Worm (Caenorhabditis elegans) whole organism, L1 larva: ENCODE measurements around the gene pqn-51.

ENCODE experiments used
- C04F5.9 ChIP-seq: sonication (generic microtip); optimal IDR thresholded peaks from 2 replicates; lab custom pipeline; 2016; ENCODE audit warnings: missing genetic modification characterization, missing compliant biosample characterization
- Y116A8C.19 ChIP-seq: sonication (generic microtip); optimal IDR thresholded peaks from 2 replicates; lab custom pipeline; 2016; ENCODE audit warnings: missing compliant biosample characterization, missing genetic modification characterization, borderline replicate concordance
- alr-1 ChIP-seq: fragments of 200-800 bp; sonication (Bioruptor generic); optimal IDR thresholded peaks from 2 replicates; lab custom pipeline; 2018; ENCODE audit warnings: borderline replicate concordance, mild to moderate bottlenecking, missing genetic modification characterization, missing compliant biosample characterization
- aly-2 ChIP-seq: fragments of 150-350 bp; optimal IDR thresholded peaks from 2 replicates; lab custom pipeline; 2014; ENCODE audit warnings: missing biosample characterization, missing genetic modification characterization
- ama-1 ChIP-seq: fragments of 150-350 bp; optimal IDR thresholded peaks from 2 replicates; lab custom pipeline; 2014
- ceh-8 ChIP-seq: fragments of 200-800 bp; sonication (Bioruptor generic); optimal IDR thresholded peaks from 2 replicates; lab custom pipeline; 2018; ENCODE audit warnings: mild to moderate bottlenecking, missing genetic modification characterization, moderate library complexity, missing compliant biosample characterization
- ceh-82 ChIP-seq, 3 experiments: fragments of 150-350 bp in 1 of 3; sonication (generic microtip) in 2 of 3; optimal IDR thresholded peaks; 2 replicates each; lab custom pipeline; 2014 to 2017; ENCODE audit warnings: missing biosample characterization in 3 of 3, missing genetic modification characterization in 3 of 3
- ces-1 ChIP-seq: fragments of 150-350 bp; optimal IDR thresholded peaks from 2 replicates; lab custom pipeline; 2014; ENCODE audit warnings: missing biosample characterization, missing genetic modification reagents, missing genetic modification characterization
- dsc-1 ChIP-seq: sonication (generic microtip); optimal IDR thresholded peaks from 2 replicates; lab custom pipeline; 2016; ENCODE audit warnings: mild to moderate bottlenecking, missing genetic modification characterization, missing compliant biosample characterization
- efl-1 ChIP-seq, 4 experiments: fragments of 150-350 bp; optimal IDR thresholded peaks in 3 of 4; peaks in 1 of 4; 1 replicate in 1 of 4; 2 replicates in 3 of 4; lab custom pipeline; 2014; ENCODE audit warnings: missing biosample characterization in 2 of 4, missing genetic modification characterization in 2 of 4, missing genetic modification reagents in 2 of 4
- elt-2 ChIP-seq: sonication (generic microtip); optimal IDR thresholded peaks from 2 replicates; lab custom pipeline; 2016; ENCODE audit warnings: missing genetic modification characterization, mild to moderate bottlenecking, inconsistent platforms, missing compliant biosample characterization, missing genetic modification reagents
- elt-3 ChIP-seq, 6 experiments: fragments of 150-350 bp in 1 of 6; sonication (generic microtip); optimal IDR thresholded peaks; 2 replicates each; lab custom pipeline; 2017 to 2018; ENCODE audit warnings: missing biosample characterization in 6 of 6, missing genetic modification characterization in 6 of 6, inconsistent platforms in 1 of 6
- fkh-10 ChIP-seq: sonication (generic microtip); optimal IDR thresholded peaks from 2 replicates; lab custom pipeline; 2017; ENCODE audit warnings: missing biosample characterization, missing genetic modification reagents, missing genetic modification characterization
- fkh-4 ChIP-seq: sonication (generic microtip); optimal IDR thresholded peaks from 2 replicates; lab custom pipeline; 2016; ENCODE audit warnings: missing compliant biosample characterization, missing genetic modification characterization, borderline replicate concordance
- fos-1 ChIP-seq: fragments of 150-350 bp; optimal IDR thresholded peaks from 2 replicates; lab custom pipeline; 2014; ENCODE audit warnings: missing biosample characterization, missing genetic modification characterization
- grh-1 ChIP-seq: fragments of 200-800 bp; sonication (Bioruptor generic); IDR thresholded peaks from 2 replicates; pipeline ENCODE4 v1.3.6; 2022; ENCODE audit warnings: missing genetic modification reagents, missing genetic modification characterization, missing compliant biosample characterization
- hpl-2 ChIP-seq: fragments of 150-350 bp; optimal IDR thresholded peaks from 2 replicates; lab custom pipeline; 2014; ENCODE audit warnings: missing biosample characterization, missing genetic modification reagents, missing genetic modification characterization
- irx-1 ChIP-seq: sonication (generic microtip); optimal IDR thresholded peaks from 2 replicates; lab custom pipeline; 2016; ENCODE audit warnings: missing genetic modification characterization, missing compliant biosample characterization
- lin-14 ChIP-seq: fragments of 200-800 bp; sonication (Bioruptor generic); optimal IDR thresholded peaks from 2 replicates; lab custom pipeline; 2018; ENCODE audit warnings: mild to moderate bottlenecking, missing genetic modification characterization, moderate library complexity, missing compliant biosample characterization
- lin-35 ChIP-seq, 2 experiments: fragments of 150-350 bp; optimal IDR thresholded peaks; 2 replicates each; lab custom pipeline; 2014; ENCODE audit warnings: missing biosample characterization in 2 of 2, missing genetic modification characterization in 2 of 2, missing genetic modification reagents in 2 of 2
- lin-39 ChIP-seq: fragments of 150-350 bp; optimal IDR thresholded peaks from 2 replicates; lab custom pipeline; 2014; ENCODE audit warnings: missing biosample characterization, missing genetic modification reagents, missing genetic modification characterization
- lsy-2 ChIP-seq, 2 experiments: fragments of 150-350 bp; optimal IDR thresholded peaks; 2 replicates each; lab custom pipeline; 2014; ENCODE audit warnings: missing biosample characterization in 2 of 2, missing genetic modification characterization in 2 of 2
- mab-9 ChIP-seq: fragments of 200-800 bp; sonication (Bioruptor generic); IDR thresholded peaks from 2 replicates; pipeline ENCODE4 v1.3.6; 2022; ENCODE audit warnings: missing genetic modification reagents, missing genetic modification characterization, missing compliant biosample characterization
- mef-2 ChIP-seq: fragments of 150-350 bp; optimal IDR thresholded peaks from 2 replicates; lab custom pipeline; 2014; ENCODE audit warnings: missing biosample characterization, missing genetic modification characterization
- mep-1 ChIP-seq: fragments of 150-350 bp; optimal IDR thresholded peaks from 2 replicates; lab custom pipeline; 2014; ENCODE audit warnings: missing biosample characterization, missing genetic modification characterization
- nhr-11 ChIP-seq: fragments of 150-350 bp; optimal IDR thresholded peaks from 2 replicates; lab custom pipeline; 2014; ENCODE audit warnings: missing biosample characterization, missing genetic modification characterization
- nhr-12 ChIP-seq: sonication (generic microtip); optimal IDR thresholded peaks from 2 replicates; lab custom pipeline; 2017; ENCODE audit warnings: missing biosample characterization, missing genetic modification characterization
- nhr-19 ChIP-seq: fragments of 200-800 bp; sonication (Bioruptor generic); conservative IDR thresholded peaks from 2 replicates; pipeline ENCODE4 v1.3.6; 2022; ENCODE audit warnings: missing genetic modification characterization, missing compliant biosample characterization
- nhr-20 ChIP-seq: sonication (generic microtip); optimal IDR thresholded peaks from 2 replicates; lab custom pipeline; 2016; ENCODE audit warnings: mild to moderate bottlenecking, missing genetic modification characterization, missing compliant biosample characterization
- nhr-237 ChIP-seq: fragments of 150-350 bp; optimal IDR thresholded peaks from 2 replicates; lab custom pipeline; 2014; ENCODE audit warnings: missing biosample characterization, missing genetic modification characterization
- nhr-28 ChIP-seq: fragments of 150-350 bp; optimal IDR thresholded peaks from 2 replicates; lab custom pipeline; 2014; ENCODE audit warnings: missing biosample characterization, missing genetic modification characterization
- nhr-47 ChIP-seq: sonication (generic microtip); optimal IDR thresholded peaks from 2 replicates; lab custom pipeline; 2016; ENCODE audit warnings: mild to moderate bottlenecking, missing genetic modification characterization, moderate library complexity, missing compliant biosample characterization
- nhr-76 ChIP-seq: sonication (generic microtip); optimal IDR thresholded peaks from 2 replicates; lab custom pipeline; 2017; ENCODE audit warnings: missing biosample characterization, missing genetic modification characterization
- nhr-77 ChIP-seq: fragments of 150-350 bp; optimal IDR thresholded peaks from 2 replicates; lab custom pipeline; 2014; ENCODE audit warnings: missing biosample characterization, missing genetic modification characterization
- nhr-84 ChIP-seq: sonication (generic microtip); optimal IDR thresholded peaks from 2 replicates; lab custom pipeline; 2017; ENCODE audit warnings: missing biosample characterization, missing genetic modification characterization
- pag-3 ChIP-seq: sonication (generic microtip); optimal IDR thresholded peaks from 2 replicates; lab custom pipeline; 2017; ENCODE audit warnings: missing genetic modification characterization, mild to moderate bottlenecking, missing compliant biosample characterization, antibody characterized with exemption, borderline replicate concordance; ENCODE audit not compliant: insufficient read depth
- rnt-1 ChIP-seq: sonication (generic microtip); optimal IDR thresholded peaks from 2 replicates; lab custom pipeline; 2016; ENCODE audit warnings: mild to moderate bottlenecking, missing genetic modification characterization, moderate library complexity, missing compliant biosample characterization
- skn-1 ChIP-seq: fragments of 150-350 bp; optimal IDR thresholded peaks from 2 replicates; lab custom pipeline; 2014; ENCODE audit warnings: missing biosample characterization, missing genetic modification characterization
- sox-4 ChIP-seq: sonication (generic microtip); optimal IDR thresholded peaks from 2 replicates; lab custom pipeline; 2016; ENCODE audit warnings: missing genetic modification characterization, missing compliant biosample characterization
- tbx-2 ChIP-seq: sonication (generic microtip); optimal IDR thresholded peaks from 2 replicates; lab custom pipeline; 2016; ENCODE audit warnings: missing genetic modification characterization, missing compliant biosample characterization
- tlp-1 ChIP-seq: fragments of 150-350 bp; optimal IDR thresholded peaks from 2 replicates; lab custom pipeline; 2014; ENCODE audit warnings: missing biosample characterization, missing genetic modification characterization
- unc-130 ChIP-seq: fragments of 150-350 bp; optimal IDR thresholded peaks from 2 replicates; lab custom pipeline; 2017; ENCODE audit warnings: missing biosample characterization, missing genetic modification characterization, inconsistent platforms
- unc-62 ChIP-seq: fragments of 150-350 bp; optimal IDR thresholded peaks from 2 replicates; lab custom pipeline; 2014; ENCODE audit warnings: missing biosample characterization, missing genetic modification reagents, missing genetic modification characterization
- unc-86 ChIP-seq: sonication (generic microtip); optimal IDR thresholded peaks from 2 replicates; lab custom pipeline; 2016; ENCODE audit warnings: missing genetic modification characterization, missing compliant biosample characterization
- vab-15 ChIP-seq: sonication (generic microtip); optimal IDR thresholded peaks from 2 replicates; lab custom pipeline; 2017; ENCODE audit warnings: missing genotype, mild to moderate bottlenecking, missing genetic modification characterization, missing compliant biosample characterization
- zip-4 ChIP-seq: fragments of 200-800 bp; sonication (Bioruptor generic); optimal IDR thresholded peaks from 2 replicates; lab custom pipeline; 2018; ENCODE audit warnings: mild to moderate bottlenecking, missing genetic modification characterization, moderate library complexity, missing compliant biosample characterization
- ztf-4 ChIP-seq: fragments of 150-350 bp; optimal IDR thresholded peaks from 2 replicates; lab custom pipeline; 2014; ENCODE audit warnings: missing biosample characterization, missing genetic modification characterization

pqn-51 gene

ce11 chrV:5080853-5081338 lies 31.5 kb downstream of the pqn-51 start, which contains the start of gene Y58A7A.3 (continued):
- TF ChIP-seq fkh-4 (tag; lab: Kevin White, UChicago) (no peak), C04F5.9 (tag; lab: Kevin White, UChicago) (no peak), nhr-20 (tag; lab: Kevin White, UChicago) (peak; percentile 11), lin-39 (no peak), sox-4 (tag; lab: Kevin White, UChicago) (no peak), grh-1 (no peak), tbx-2 (no peak), nhr-77 (tag; lab: Kevin White, UChicago) (no peak), vab-15 (tag; lab: Kevin White, UChicago) (no peak), unc-130 (tag; lab: Kevin White, UChicago) (no peak), rnt-1 (peak; percentile 15)

ce11 chrV:5084957-5085465 lies 35.6 kb downstream of the pqn-51 start, which contains the start of gene Y58A7A.4:
TSS of gene Y58A7A.4 (minus strand) at chrV:5085007.
- TF ChIP-seq skn-1 (tag; lab: Kevin White, UChicago), result peak; percentile 64
- no peak for TF ChIP-seq nhr-76 (tag; lab: Kevin White, UChicago)
- TF ChIP-seq lsy-2 (tag; optimal IDR thresholded peaks at IDR 0.05; lab: Kevin White, UChicago), result peak in 1 of 2 experiments; percentile 30
- TF ChIP-seq efl-1 (optimal IDR thresholded peaks at IDR 0.05; lab: Kevin White, UChicago), result no peak
- peak in 1 of 2 experiments; percentile 26 for TF ChIP-seq efl-1 (GFP tag; optimal IDR thresholded peaks at IDR 0.05 in 1 of 2; lab: Kevin White, UChicago)
- TF ChIP-seq, all 84 proteins: peak for 3

ce11 chrV:5086919-5087404 lies 37.6 kb downstream of the pqn-51 start, which contains the start of gene Y58A7A.5:
TSS of gene Y58A7A.5 (minus strand) at chrV:5086969.
- TF ChIP-seq dsc-1 (peak; percentile 59), fos-1 (tag; lab: Kevin White, UChicago) (no peak), nhr-20 (tag; lab: Kevin White, UChicago) (no peak), lin-14 (GFP tag; lab: Kevin White, UChicago) (peak; percentile 66), nhr-19 (GFP tag; lab: Robert Waterston, UW) (peak; percentile 85), lsy-2 (tag; optimal IDR thresholded peaks at IDR 0.05; lab: Kevin White, UChicago) (peak in 1 of 2 experiments; percentile 58), fkh-10 (GFP tag; lab: Kevin White, UChicago) (no peak), nhr-11 (tag; lab: Kevin White, UChicago) (no peak), ama-1 (lab: Kevin White, UChicago) (no peak), zip-4 (GFP tag; lab: Kevin White, UChicago) (peak; percentile 66), hpl-2 (GFP tag; lab: Kevin White, UChicago) (no peak), fkh-4 (tag; lab: Kevin White, UChicago) (no peak), ztf-4 (tag; lab: Kevin White, UChicago) (no peak), nhr-84 (no peak), ces-1 (GFP tag; lab: Kevin White, UChicago) (no peak), mep-1 (tag; lab: Kevin White, UChicago) (peak; percentile 13), unc-130 (tag; lab: Kevin White, UChicago) (no peak), tbx-2 (peak; percentile 20), pag-3 (tag; lab: Kevin White, UChicago) (no peak), elt-2 (tag; lab: Kevin White, UChicago) (no peak), tlp-1 (tag; lab: Kevin White, UChicago) (no peak), unc-62 (no peak), nhr-12 (tag; lab: Kevin White, UChicago) (no peak), sox-4 (tag; lab: Kevin White, UChicago) (no peak), mab-9 (GFP tag; lab: Robert Waterston, UW) (no peak), irx-1 (no peak), mef-2 (tag; lab: Kevin White, UChicago) (no peak), aly-2 (tag; lab: Kevin White, UChicago) (no peak), nhr-47 (peak; percentile 27), vab-15 (tag; lab: Kevin White, UChicago) (no peak), elt-3 (tag; optimal IDR thresholded peaks at IDR 0.05; lab: Kevin White, UChicago) (no peak), ceh-8 (GFP tag; lab: Kevin White, UChicago) (no peak), nhr-237 (tag; lab: Kevin White, UChicago) (no peak), lin-35 (GFP tag; optimal IDR thresholded peaks at IDR 0.05; lab: Kevin White, UChicago) (no peak), Y116A8C.19 (no peak), ceh-82 (tag; optimal IDR thresholded peaks at IDR 0.05; lab: Kevin White, UChicago) (peak in 2 of 3 experiments; percentile 25 to 33), nhr-28 (no peak), alr-1 (tag; lab: Kevin White, UChicago) (no peak), C04F5.9 (tag; lab: Kevin White, UChicago) (no peak), unc-86 (peak; percentile 4)
